Fruit fly (Drosophila melanogaster) whole organism: ENCODE results near the gene CG2260.

Experiments
- CG8478 ChIP-seq: fragments of >200 bp; optimal IDR thresholded peaks from 2 replicates; lab custom pipeline; 2018; ENCODE audit warnings: inconsistent platforms
- Dll ChIP-seq: fragments of >200 bp; optimal IDR thresholded peaks from 2 replicates; lab custom pipeline; 2017
- EcR ChIP-seq, 2 experiments: fragments of >200 bp; optimal IDR thresholded peaks; 2 replicates each; lab custom pipeline; 2017; ENCODE audit warnings: missing biosample characterization in 2 of 2, missing genetic modification characterization in 2 of 2, missing genetic modification reagents in 2 of 2
- pan ChIP-seq: fragments of >200 bp; optimal IDR thresholded peaks from 2 replicates; lab custom pipeline; 2017
- psq ChIP-seq: fragments of >200 bp; optimal IDR thresholded peaks from 2 replicates; lab custom pipeline; 2017
- usp ChIP-seq: fragments of >200 bp; optimal IDR thresholded peaks from 2 replicates; lab custom pipeline; 2017; ENCODE audit warnings: missing biosample characterization, missing genetic modification characterization, mixed read lengths

DNA sequence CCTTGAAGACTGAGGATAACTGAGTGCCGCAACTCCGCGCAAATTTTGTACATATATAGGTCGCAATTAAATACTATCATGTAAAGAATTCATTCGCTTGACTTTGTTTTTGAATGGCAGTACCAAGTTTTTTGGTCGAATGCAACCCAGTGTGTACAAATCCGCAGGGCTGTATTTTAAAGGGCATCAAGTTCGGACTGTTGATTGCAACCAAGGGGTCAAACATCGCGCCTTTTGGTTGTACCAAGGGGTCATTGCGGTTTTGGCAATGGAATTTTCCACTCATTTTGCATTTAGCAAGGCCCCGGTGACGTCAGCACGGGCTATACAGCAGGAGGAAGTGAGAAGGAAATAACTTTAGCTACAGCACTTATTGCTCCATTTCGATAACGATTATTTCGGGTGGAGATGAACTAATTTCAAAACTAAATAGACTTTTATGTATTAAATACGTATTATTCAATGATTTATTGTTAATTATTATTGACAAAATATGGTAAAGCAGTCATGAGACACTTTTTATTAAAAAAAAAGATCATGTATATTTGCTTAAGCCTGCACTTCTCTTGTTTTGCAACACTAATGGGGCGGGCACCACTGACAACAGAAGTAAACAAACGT lies 10.9 kb upstream of the CG2260 start, which contains the start of gene CG10958:
- TF ChIP-seq pan (no peak), Dll (lab: Kevin White, UChicago) (no peak), psq (no peak), CG8478 (lab: Kevin White, UChicago) (no peak), usp (GFP tag; lab: Kevin White, UChicago) (no peak), EcR (GFP tag; optimal IDR thresholded peaks at IDR 0.05; lab: Kevin White, UChicago) (no peak)
